Worm (Caenorhabditis elegans) whole organism, late embryonic: ENCODE data around the gene F38B6.2.

Experiments used
- F13H6.1 ChIP-seq: sonication (generic microtip); optimal IDR thresholded peaks from 2 replicates; lab custom pipeline; 2016; ENCODE audit warnings: missing genetic modification characterization, missing compliant biosample characterization
- T23F11.4 ChIP-seq: fragments of 200-800 bp; sonication (Bioruptor generic); optimal IDR thresholded peaks from 2 replicates; lab custom pipeline; 2018; ENCODE audit warnings: mild to moderate bottlenecking, missing genetic modification characterization, missing compliant biosample characterization
- ahr-1 ChIP-seq: sonication (generic microtip); optimal IDR thresholded peaks from 2 replicates; lab custom pipeline; 2016; ENCODE audit warnings: missing genetic modification characterization, missing compliant biosample characterization
- ama-1 ChIP-seq: fragments of 150-350 bp; optimal IDR thresholded peaks from 2 replicates; lab custom pipeline; 2014
- ceh-22 ChIP-seq: sonication (generic microtip); optimal IDR thresholded peaks from 2 replicates; lab custom pipeline; 2017; ENCODE audit warnings: missing biosample characterization, missing genetic modification characterization
- ceh-31 ChIP-seq: sonication (generic microtip); optimal IDR thresholded peaks from 2 replicates; lab custom pipeline; 2016; ENCODE audit warnings: missing genetic modification characterization, missing compliant biosample characterization
- ceh-9 ChIP-seq: sonication (generic microtip); optimal IDR thresholded peaks from 2 replicates; lab custom pipeline; 2016; ENCODE audit warnings: mild to moderate bottlenecking, missing genetic modification characterization, inconsistent platforms, missing compliant biosample characterization
- hlh-30 ChIP-seq: sonication (generic microtip); optimal IDR thresholded peaks from 2 replicates; lab custom pipeline; 2017; ENCODE audit warnings: antibody characterized with exemption, missing genetic modification characterization, missing compliant biosample characterization; ENCODE audit not compliant: insufficient read depth
- hlh-8 ChIP-seq: sonication (generic microtip); optimal IDR thresholded peaks from 2 replicates; lab custom pipeline; 2016; ENCODE audit warnings: missing genotype, missing genetic modification characterization, missing compliant biosample characterization
- nhr-11 ChIP-seq: fragments of 150-350 bp; optimal IDR thresholded peaks from 2 replicates; lab custom pipeline; 2014; ENCODE audit warnings: missing biosample characterization, missing genetic modification characterization
- pag-3 ChIP-seq: sonication (generic microtip); optimal IDR thresholded peaks from 2 replicates; lab custom pipeline; 2016; ENCODE audit warnings: missing compliant biosample characterization, missing genetic modification characterization, borderline replicate concordance
- tbx-2 ChIP-seq: sonication (generic microtip); optimal IDR thresholded peaks from 2 replicates; lab custom pipeline; 2016; ENCODE audit warnings: missing genetic modification characterization, missing compliant biosample characterization
- ttx-3 ChIP-seq: sonication (generic microtip); optimal IDR thresholded peaks from 2 replicates; lab custom pipeline; 2016; ENCODE audit warnings: missing genetic modification reagents, missing genetic modification characterization, missing compliant biosample characterization
- unc-3 ChIP-seq, 2 experiments: fragments of 200-800 bp in 1 of 2; sonication (Bioruptor generic) in 1 of 2; sonication (generic microtip) in 1 of 2; conservative IDR thresholded peaks in 1 of 2; optimal IDR thresholded peaks in 1 of 2; 2 replicates each; pipeline versions ENCODE4 v1.3.6 to Lab custom; 2016 to 2022; ENCODE audit warnings: missing compliant biosample characterization in 2 of 2, missing genetic modification characterization in 2 of 2, missing genetic modification reagents in 1 of 2

DNA sequence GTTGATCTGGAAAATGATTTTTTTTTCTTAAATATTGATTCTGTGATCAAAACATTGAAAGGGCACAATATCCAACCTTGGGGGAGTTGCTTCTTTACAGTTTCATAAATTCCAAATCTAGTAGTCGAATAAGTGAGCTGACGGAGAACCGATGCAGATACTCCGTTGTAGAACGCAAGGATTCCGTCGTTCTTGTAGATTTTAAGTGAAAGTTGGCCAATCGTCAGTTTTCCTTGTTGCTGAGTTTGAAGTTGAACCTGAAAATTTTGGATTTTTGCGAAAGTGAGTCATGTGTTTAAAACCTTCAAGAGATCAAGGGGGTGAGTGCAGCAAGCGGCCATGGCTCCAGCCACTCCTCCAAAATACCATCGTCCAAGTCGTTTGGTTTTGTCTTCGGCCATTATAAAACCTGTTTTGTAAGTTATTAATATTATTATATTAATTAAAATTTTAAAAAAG, 27.0 kb downstream of the F38B6.2 start, which contains the start of gene slc-25A10:
- TF ChIP-seq ceh-31 (tag; lab: Kevin White, UChicago) (no peak), tbx-2 (no peak), hlh-30 (tag; lab: Kevin White, UChicago) (no peak), ceh-9 (no peak), ama-1 (no peak), F13H6.1 (tag; lab: Kevin White, UChicago) (no peak), hlh-8 (no peak), ceh-22 (no peak), nhr-11 (tag; lab: Kevin White, UChicago) (no peak), T23F11.4 (GFP tag; lab: Kevin White, UChicago) (no peak), ahr-1 (tag; lab: Kevin White, UChicago) (no peak), pag-3 (tag; lab: Kevin White, UChicago) (no peak), ttx-3 (tag; lab: Kevin White, UChicago) (no peak), unc-3 (GFP tag; conservative IDR thresholded peaks at IDR 0.05; lab: Robert Waterston, UW) (no peak), unc-3 (tag; optimal IDR thresholded peaks at IDR 0.05; lab: Kevin White, UChicago) (no peak)
